Worm (Caenorhabditis elegans): ENCODE data around the gene H35B03.1.

ce11 chrIV:5749874-5750273 lies 24.5 kb downstream of the H35B03.1 start:
- no peak for TF ChIP-seq unc-62 (GFP tag; optimal IDR thresholded peaks at IDR 0.05)
- no peak for TF ChIP-seq nhr-237 (tag; optimal IDR thresholded peaks at IDR 0.05)
- no peak for TF ChIP-seq nhr-12 (tag; optimal IDR thresholded peaks at IDR 0.05)

Data from whole organism, L2 larva.